Worm (Caenorhabditis elegans): ENCODE data around the gene F15D4.4.

- no peak for TF ChIP-seq lin-13 (GFP tag; optimal IDR thresholded peaks at IDR 0.05)
- no peak for TF ChIP-seq C04F5.9 (tag; optimal IDR thresholded peaks at IDR 0.05)
- no peak for TF ChIP-seq elt-3 (tag; optimal IDR thresholded peaks at IDR 0.05)
- no peak for TF ChIP-seq mdl-1 (tag; optimal IDR thresholded peaks at IDR 0.05)
- TF ChIP-seq fkh-8 (tag; optimal IDR thresholded peaks at IDR 0.05) = no peak
- TF ChIP-seq ceh-82 (tag; optimal IDR thresholded peaks at IDR 0.05) = no peak
Measured at ce11 chrII:13219373-13219772, 23.5 kb downstream of the F15D4.4 start.
